Fruit fly (Drosophila melanogaster): ENCODE measurements around the gene Sfp84E.

Gene Sfp84E

dm6 chr3R:8013121-8014009, 33.2 kb upstream of the Sfp84E start, which contains the start of the genes CG10435 and Pbp95 (continued):
- TF ChIP-seq CG2875 (GFP tag; optimal IDR thresholded peaks at IDR 0.05): no peak
- no peak for TF ChIP-seq slp2 (GFP tag; optimal IDR thresholded peaks at IDR 0.05)
- TF ChIP-seq CG7987 (GFP tag; optimal IDR thresholded peaks at IDR 0.05): peak; percentile 5
- TF ChIP-seq CG3847 (GFP tag; IDR thresholded peaks at IDR 0.05): peak; percentile 60
- peak; percentile 69 for TF ChIP-seq row (GFP tag; IDR thresholded peaks at IDR 0.05)
- peak; percentile 58 for TF ChIP-seq lbe (GFP tag; optimal IDR thresholded peaks at IDR 0.05)
- TF ChIP-seq CG12299 (tag; optimal IDR thresholded peaks at IDR 0.05): no peak
- TF ChIP-seq Hsf (GFP tag; optimal IDR thresholded peaks at IDR 0.05): peak; percentile 49
- peak; percentile 88 for TF ChIP-seq D19A (tag; optimal IDR thresholded peaks at IDR 0.05)
- peak in 1 of 2 experiments; percentile 34 for TF ChIP-seq bsh (GFP tag; optimal IDR thresholded peaks at IDR 0.05)
- TF ChIP-seq lilli (GFP tag; optimal IDR thresholded peaks at IDR 0.05): peak; percentile 79
- no peak for TF ChIP-seq scrt (GFP tag; optimal IDR thresholded peaks at IDR 0.05)
- no peak for TF ChIP-seq Sox100B (GFP tag; optimal IDR thresholded peaks at IDR 0.05)
- 0 out of 2 replicates have a peak, but pooled peaks have one; percentile 38 for TF ChIP-seq toy (GFP tag; IDR thresholded peaks at IDR 0.05)
- TF ChIP-seq lov (optimal IDR thresholded peaks at IDR 0.05): no peak
- no peak for TF ChIP-seq lov (GFP tag; IDR thresholded peaks at IDR 0.05)
- TF ChIP-seq amos (GFP tag; IDR thresholded peaks at IDR 0.05; ENCODE audit: partially characterized antibody): peak; percentile 76
- 0 out of 3 replicates have a peak, but pooled peaks have one; percentile 19 for TF ChIP-seq sr (GFP tag; IDR thresholded peaks at IDR 0.05)
- TF ChIP-seq Camta (GFP tag; optimal IDR thresholded peaks at IDR 0.05): peak; percentile 52
- no peak for TF ChIP-seq CG7839 (tag; optimal IDR thresholded peaks at IDR 0.05)
- TF ChIP-seq caup (GFP tag; optimal IDR thresholded peaks at IDR 0.05; ENCODE audit: severe bottlenecking): peak; percentile 31
- no peak for TF ChIP-seq CG18764 (GFP tag; optimal IDR thresholded peaks at IDR 0.05)
- TF ChIP-seq CG32767 (GFP tag; IDR thresholded peaks at IDR 0.05): no peak
- peak; percentile 78 for TF ChIP-seq slbo (GFP tag; IDR thresholded peaks at IDR 0.05)
- peak; percentile 79 for TF ChIP-seq CG9932 (GFP tag; IDR thresholded peaks at IDR 0.05)
- TF ChIP-seq ewg (GFP tag; optimal IDR thresholded peaks at IDR 0.05): no peak
- TF ChIP-seq Adf1 (GFP tag; IDR thresholded peaks at IDR 0.05): 0 out of 2 replicates have a peak, but pooled peaks have one; percentile 18
- peak; percentile 5 for TF ChIP-seq CG1602 (GFP tag; optimal IDR thresholded peaks at IDR 0.05)
- TF ChIP-seq HmgZ (tag; optimal IDR thresholded peaks at IDR 0.05): peak; percentile 54
- peak; percentile 36 for TF ChIP-seq CG16863 (GFP tag; optimal IDR thresholded peaks at IDR 0.05)
- peak; percentile 66 for TF ChIP-seq HLH54F (GFP tag; optimal IDR thresholded peaks at IDR 0.05)
- TF ChIP-seq Bteb2 (GFP tag; optimal IDR thresholded peaks at IDR 0.05): no peak
- peak; percentile 21 for TF ChIP-seq HHEX (GFP tag; optimal IDR thresholded peaks at IDR 0.05)
- peak; percentile 67 for TF ChIP-seq vfl (GFP tag; optimal IDR thresholded peaks at IDR 0.05)
- TF ChIP-seq TFAM (GFP tag; optimal IDR thresholded peaks at IDR 0.05): no peak
- peak; percentile 44 for TF ChIP-seq Taf1 (GFP tag; IDR thresholded peaks at IDR 0.05)
- TF ChIP-seq CG6765 (GFP tag; optimal IDR thresholded peaks at IDR 0.05): no peak
- peak; percentile 72 for TF ChIP-seq Scr (GFP tag; IDR thresholded peaks at IDR 0.05; ENCODE audit: partially characterized antibody)
- TF ChIP-seq stwl (tag; optimal IDR thresholded peaks at IDR 0.05): peak; percentile 13
- peak; percentile 41 for TF ChIP-seq CG12942 (GFP tag; optimal IDR thresholded peaks at IDR 0.05)
- peak; percentile 50 for TF ChIP-seq Bgb (GFP tag; IDR thresholded peaks at IDR 0.05; ENCODE audit: partially characterized antibody)
- peak; percentile 68 for TF ChIP-seq CG12391 (tag; optimal IDR thresholded peaks at IDR 0.05)
- TF ChIP-seq CG13624 (GFP tag; optimal IDR thresholded peaks at IDR 0.05): peak; percentile 66
- TF ChIP-seq gce (GFP tag; IDR thresholded peaks at IDR 0.05): no peak
- TF ChIP-seq dimm (GFP tag; IDR thresholded peaks at IDR 0.05): no peak
- TF ChIP-seq CG6254 (GFP tag; optimal IDR thresholded peaks at IDR 0.05): peak; percentile 30
- TF ChIP-seq CG15514 (GFP tag; optimal IDR thresholded peaks at IDR 0.05): peak; percentile 86
- TF ChIP-seq CG14710 (tag; optimal IDR thresholded peaks at IDR 0.05): peak; percentile 48
